Fruit fly (Drosophila melanogaster) whole organism, prepupa: ENCODE results near the gene Pex2.

Experiments used
- Blimp-1 ChIP-seq: fragments of 200-800 bp; sonication (Bioruptor generic); optimal IDR thresholded peaks from 3 replicates; lab custom pipeline; 2017; ENCODE audit warnings: missing biosample characterization, missing genetic modification characterization, mild to moderate bottlenecking, moderate library complexity, missing genetic modification reagents
- CG10631 ChIP-seq: fragments of 200-800 bp; sonication (Bioruptor generic); optimal IDR thresholded peaks from 2 replicates; lab custom pipeline; 2016; ENCODE audit warnings: missing biosample characterization, missing genetic modification characterization
- CG10669 ChIP-seq: fragments of 200-800 bp; sonication (Bioruptor generic); optimal IDR thresholded peaks from 3 replicates; lab custom pipeline; 2018; ENCODE audit warnings: missing biosample characterization, mild to moderate bottlenecking, missing genetic modification characterization, moderate library complexity
- CG11294 ChIP-seq: fragments of 200-800 bp; sonication (Bioruptor generic); IDR thresholded peaks from 2 replicates; pipeline ENCODE4 v1.3.6; 2022; ENCODE audit warnings: missing biosample characterization, missing genetic modification characterization
- CG15336 ChIP-seq: fragments of 200-800 bp; sonication (Bioruptor generic); IDR thresholded peaks from 2 replicates; pipeline ENCODE4 v1.3.6; 2022; ENCODE audit warnings: missing biosample characterization, missing genetic modification characterization
- CG1621 ChIP-seq: fragments of 200-800 bp; sonication (Bioruptor generic); optimal IDR thresholded peaks from 3 replicates; lab custom pipeline; 2018; ENCODE audit warnings: missing biosample characterization, mild to moderate bottlenecking, missing genetic modification characterization
- CG31627 ChIP-seq: fragments of 200-800 bp; sonication (Bioruptor generic); optimal IDR thresholded peaks from 3 replicates; lab custom pipeline; 2016; ENCODE audit warnings: missing biosample characterization, missing genetic modification characterization
- CG34406 ChIP-seq: fragments of 200-800 bp; sonication (Bioruptor generic); optimal IDR thresholded peaks from 3 replicates; lab custom pipeline; 2016; ENCODE audit warnings: missing biosample characterization, missing genetic modification characterization
- CG3919 ChIP-seq: fragments of 200-800 bp; sonication (Bioruptor generic); optimal IDR thresholded peaks from 3 replicates; lab custom pipeline; 2016; ENCODE audit warnings: missing biosample characterization, missing genetic modification characterization
- CG6163 ChIP-seq: fragments of 200-800 bp; sonication (Bioruptor generic); IDR thresholded peaks from 3 replicates; pipeline ENCODE4 v1.3.6; 2022; ENCODE audit warnings: missing biosample characterization, missing genetic modification characterization
- CG6276 ChIP-seq: fragments of 200-800 bp; sonication (Bioruptor generic); optimal IDR thresholded peaks from 2 replicates; lab custom pipeline; 2017; ENCODE audit warnings: missing biosample characterization, mild to moderate bottlenecking, missing genetic modification characterization
- CG6808 ChIP-seq: fragments of 200-800 bp; sonication (Bioruptor generic); optimal IDR thresholded peaks from 3 replicates; lab custom pipeline; 2017; ENCODE audit warnings: missing biosample characterization, missing genetic modification characterization, mild to moderate bottlenecking, moderate library complexity, missing genetic modification reagents
- CG6854 ChIP-seq: fragments of 200-800 bp; sonication (Bioruptor generic); optimal IDR thresholded peaks from 2 replicates; lab custom pipeline; 2017; ENCODE audit warnings: missing biosample characterization, mild to moderate bottlenecking, missing genetic modification characterization
- CG8632 ChIP-seq: fragments of 200-800 bp; sonication (Bioruptor generic); optimal IDR thresholded peaks from 3 replicates; lab custom pipeline; 2016; ENCODE audit warnings: missing biosample characterization, missing genetic modification characterization
- Eip75B ChIP-seq: fragments of 200-800 bp; sonication (Bioruptor generic); optimal IDR thresholded peaks from 3 replicates; lab custom pipeline; 2016; ENCODE audit warnings: missing biosample characterization, missing genetic modification characterization
- Eip78C ChIP-seq: fragments of 200-800 bp; sonication (Bioruptor generic); peaks from one replicate; lab custom pipeline; 2016; ENCODE audit warnings: missing biosample characterization, missing genetic modification characterization
- Eip93F ChIP-seq: fragments of 200-800 bp; sonication (Bioruptor generic); optimal IDR thresholded peaks from 2 replicates; lab custom pipeline; 2016; ENCODE audit warnings: missing biosample characterization, mild to moderate bottlenecking, missing genetic modification characterization
- Ets96B ChIP-seq: fragments of 200-800 bp; optimal IDR thresholded peaks from 2 replicates; lab custom pipeline; 2019; ENCODE audit warnings: missing biosample characterization, mild to moderate bottlenecking, missing genetic modification characterization, moderate library complexity
- Hr39 ChIP-seq: fragments of 200-800 bp; sonication (Bioruptor generic); optimal IDR thresholded peaks from 2 replicates; lab custom pipeline; 2016; ENCODE audit warnings: missing biosample characterization, missing genetic modification characterization
- Hr4 ChIP-seq: fragments of 200-800 bp; sonication (Bioruptor generic); optimal IDR thresholded peaks from 3 replicates; lab custom pipeline; 2016; ENCODE audit warnings: missing biosample characterization, missing genetic modification characterization
- Lpt ChIP-seq: fragments of 200-800 bp; sonication (Bioruptor generic); optimal IDR thresholded peaks from 3 replicates; lab custom pipeline; 2016; ENCODE audit warnings: missing biosample characterization, missing genetic modification characterization
- Met ChIP-seq: fragments of 200-800 bp; sonication (Bioruptor generic); optimal IDR thresholded peaks from 3 replicates; lab custom pipeline; 2016; ENCODE audit warnings: missing biosample characterization, missing genetic modification characterization
- OdsH ChIP-seq: fragments of 200-800 bp; sonication (Bioruptor generic); optimal IDR thresholded peaks from 3 replicates; lab custom pipeline; 2016; ENCODE audit warnings: missing biosample characterization, missing genetic modification characterization
- Sox102F ChIP-seq: fragments of 200-800 bp; sonication (Bioruptor generic); optimal IDR thresholded peaks from 2 replicates; lab custom pipeline; 2016; ENCODE audit warnings: missing biosample characterization, mild to moderate bottlenecking, missing genetic modification characterization
- Sox14 ChIP-seq: fragments of 200-800 bp; sonication (Bioruptor generic); optimal IDR thresholded peaks from 3 replicates; lab custom pipeline; 2016; ENCODE audit warnings: missing biosample characterization, missing genetic modification characterization
- Sox15 ChIP-seq: fragments of 200-800 bp; sonication (Bioruptor generic); optimal IDR thresholded peaks from 3 replicates; lab custom pipeline; 2016; ENCODE audit warnings: missing biosample characterization, missing genetic modification characterization
- dsx ChIP-seq: fragments of 200-800 bp; optimal IDR thresholded peaks from 3 replicates; lab custom pipeline; 2019; ENCODE audit warnings: missing biosample characterization, mild to moderate bottlenecking, missing genetic modification characterization, moderate library complexity; ENCODE audit not compliant: poor library complexity, severe bottlenecking
- esn ChIP-seq: fragments of 200-800 bp; sonication (Bioruptor generic); optimal IDR thresholded peaks from 2 replicates; lab custom pipeline; 2016; ENCODE audit warnings: missing biosample characterization, mild to moderate bottlenecking, missing genetic modification characterization, moderate library complexity
- fkh ChIP-seq: fragments of 200-800 bp; sonication (Bioruptor generic); optimal IDR thresholded peaks from 3 replicates; lab custom pipeline; 2017; ENCODE audit warnings: missing biosample characterization, mild to moderate bottlenecking, missing genetic modification characterization, moderate library complexity
- net ChIP-seq: fragments of 200-800 bp; sonication (Bioruptor generic); optimal IDR thresholded peaks from 3 replicates; lab custom pipeline; 2016; ENCODE audit warnings: missing biosample characterization, missing genetic modification characterization
- pdm3 ChIP-seq: fragments of 200-800 bp; sonication (Bioruptor generic); optimal IDR thresholded peaks from 3 replicates; lab custom pipeline; 2016; ENCODE audit warnings: missing biosample characterization, missing genetic modification characterization
- salr ChIP-seq, 2 experiments: fragments of 200-800 bp; sonication (Bioruptor generic); optimal IDR thresholded peaks; 3 replicates each; lab custom pipeline; 2016 to 2018; ENCODE audit warnings: missing biosample characterization in 2 of 2, missing genetic modification characterization in 2 of 2, mild to moderate bottlenecking in 1 of 2
- ss ChIP-seq, 2 experiments: fragments of 200-800 bp; sonication (Bioruptor generic); optimal IDR thresholded peaks; 2 replicates in 1 of 2; 3 replicates in 1 of 2; lab custom pipeline; 2017 to 2018; ENCODE audit warnings: mild to moderate bottlenecking in 2 of 2, missing biosample characterization in 2 of 2, missing genetic modification characterization in 2 of 2, moderate library complexity in 1 of 2
- svp ChIP-seq: fragments of 200-800 bp; sonication (Bioruptor generic); peaks from one replicate; lab custom pipeline; 2016; ENCODE audit warnings: missing biosample characterization, missing genetic modification characterization
- topi ChIP-seq: fragments of 200-800 bp; sonication (Bioruptor generic); optimal IDR thresholded peaks from 3 replicates; lab custom pipeline; 2016; ENCODE audit warnings: missing biosample characterization, missing genetic modification characterization
- vri ChIP-seq: fragments of 200-800 bp; sonication (Bioruptor generic); optimal IDR thresholded peaks from 3 replicates; lab custom pipeline; 2016; ENCODE audit warnings: missing biosample characterization, mild to moderate bottlenecking, missing genetic modification characterization

Pex2 gene

dm6 chr3L:8360063-8360642 lies 21.3 kb downstream of the Pex2 start (continued):
- TF ChIP-seq vri (GFP tag; lab: Kevin White, UChicago): no peak
- peak; percentile 78 for TF ChIP-seq CG6808
- peak; percentile 44 for TF ChIP-seq Eip93F (GFP tag; lab: Kevin White, UChicago)
- no peak for TF ChIP-seq CG3919

DNA sequence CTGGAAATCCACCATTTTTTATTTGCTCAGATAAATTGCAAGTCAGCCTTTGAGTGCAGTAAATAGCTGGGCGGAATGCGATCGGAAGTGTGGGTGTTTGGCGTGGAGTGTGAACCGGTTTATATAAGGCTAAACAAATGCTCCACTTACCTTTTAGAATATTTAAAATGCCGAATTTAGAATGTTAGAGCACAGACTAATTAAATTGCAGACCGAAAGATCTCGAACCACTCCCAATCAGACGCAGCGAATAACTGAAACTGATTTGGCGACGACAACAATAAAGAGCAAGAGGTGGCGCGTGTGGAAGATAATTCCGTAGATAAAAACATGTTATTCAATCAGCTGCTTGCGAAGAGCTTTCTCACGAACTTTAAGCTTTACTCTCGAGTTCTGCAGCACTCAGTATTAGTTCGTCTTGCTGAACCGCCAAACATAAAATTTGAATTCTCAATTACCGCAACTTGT lies 21.8 kb downstream of the Pex2 start, which contains the start of gene Idh:
Idh (minus strand) TSS at position 264 of the 468 bp plus-strand sequence.
- no peak for TF ChIP-seq OdsH (GFP tag; lab: Kevin White, UChicago)
- TF ChIP-seq Sox102F (GFP tag; lab: Kevin White, UChicago): peak; percentile 58
- TF ChIP-seq CG6163: peak; percentile 38; the same call in 1 of the 3 replicates
- no peak for TF ChIP-seq Hr39 (GFP tag; lab: Kevin White, UChicago)
- no peak for TF ChIP-seq fkh
- TF ChIP-seq Eip75B: peak; percentile 63
- TF ChIP-seq CG15336 (GFP tag; lab: Robert Waterston, UW): peak; percentile 50; the same call in 1 of the 2 replicates
- TF ChIP-seq salr (GFP tag; optimal IDR thresholded peaks at IDR 0.05; lab: Kevin White, UChicago): no peak
- no peak for TF ChIP-seq Sox15 (GFP tag; lab: Kevin White, UChicago)
- TF ChIP-seq topi (GFP tag; lab: Kevin White, UChicago): peak; percentile 4
- TF ChIP-seq CG34406 (GFP tag; lab: Kevin White, UChicago): peak; percentile 18
- TF ChIP-seq vri (GFP tag; lab: Kevin White, UChicago): peak; percentile 79
- TF ChIP-seq CG8632 (GFP tag; lab: Kevin White, UChicago): no peak
- peak; percentile 24 for TF ChIP-seq dsx (GFP tag; lab: Kevin White, UChicago)
- peak; percentile 25 for TF ChIP-seq Blimp-1 (GFP tag; lab: Kevin White, UChicago)
- TF ChIP-seq Met (GFP tag; lab: Kevin White, UChicago): peak; percentile 20
- TF ChIP-seq CG6276 (GFP tag; lab: Kevin White, UChicago): peak; percentile 47
- TF ChIP-seq CG3919: peak; percentile 17
- peak; percentile 17 for TF ChIP-seq Lpt (GFP tag; lab: Kevin White, UChicago)
- TF ChIP-seq CG6854 (GFP tag; lab: Kevin White, UChicago): peak; percentile 40
- no peak for TF ChIP-seq Ets96B (tag; lab: Kevin White, UChicago)
- TF ChIP-seq net (GFP tag; lab: Kevin White, UChicago): peak; percentile 63
- peak in 1 of 2 experiments; percentile 32 for TF ChIP-seq ss (GFP tag; optimal IDR thresholded peaks at IDR 0.05; lab: Kevin White, UChicago)
- TF ChIP-seq esn (GFP tag; lab: Kevin White, UChicago): peak; percentile 57
- peak; percentile 84 for TF ChIP-seq svp
- peak; percentile 12 for TF ChIP-seq CG6808
- peak; percentile 82 for TF ChIP-seq Eip78C (GFP tag; lab: Kevin White, UChicago)

DNA sequence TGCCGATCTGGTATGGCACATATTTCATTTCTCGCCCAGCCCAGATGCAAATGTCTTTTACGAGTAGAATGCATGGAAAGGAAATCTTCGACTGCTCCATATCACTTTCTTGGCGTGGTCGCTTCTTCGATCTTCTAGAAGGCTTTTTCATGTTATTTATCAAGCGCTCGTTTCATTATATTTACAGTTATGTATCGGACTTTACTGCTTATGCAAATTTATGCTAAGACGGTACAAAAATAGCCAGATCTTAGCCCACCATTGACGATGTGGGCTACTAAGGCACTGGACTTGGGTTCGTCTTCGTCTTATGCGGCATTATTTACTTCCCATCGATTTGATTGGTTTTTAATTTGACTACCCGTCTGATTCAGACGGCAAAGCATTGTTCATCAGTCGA lies 24.4 kb downstream of the Pex2 start:
- TF ChIP-seq Hr39 (GFP tag; lab: Kevin White, UChicago) (no peak), pdm3 (GFP tag; lab: Kevin White, UChicago) (no peak), Met (GFP tag; lab: Kevin White, UChicago) (no peak), CG6163 (no peak), net (GFP tag; lab: Kevin White, UChicago) (no peak), CG10669 (no peak), esn (GFP tag; lab: Kevin White, UChicago) (no peak), Hr4 (GFP tag; lab: Kevin White, UChicago) (no peak), CG10631 (no peak), CG11294 (GFP tag; lab: Robert Waterston, UW) (no peak), CG3919 (no peak), dsx (GFP tag; lab: Kevin White, UChicago) (no peak), CG15336 (GFP tag; lab: Robert Waterston, UW) (no peak), CG31627 (GFP tag; lab: Kevin White, UChicago) (no peak), CG1621 (tag; lab: Kevin White, UChicago) (no peak), Sox14 (GFP tag; lab: Kevin White, UChicago) (no peak), fkh (no peak), vri (GFP tag; lab: Kevin White, UChicago) (no peak), CG8632 (GFP tag; lab: Kevin White, UChicago) (no peak)
